Fruit fly (Drosophila melanogaster): ENCODE measurements around the gene Mkp.

Gene Mkp

dm6 chr3L:165981-166788, 18.2 kb downstream of the Mkp start (continued):
- no peak for TF ChIP-seq cad (GFP tag; optimal IDR thresholded peaks at IDR 0.05)
- TF ChIP-seq CG13894 (tag; optimal IDR thresholded peaks at IDR 0.05): no peak
- no peak for TF ChIP-seq C15 (GFP tag; IDR thresholded peaks at IDR 0.05)
- TF ChIP-seq CG3407 (GFP tag; optimal IDR thresholded peaks at IDR 0.05): no peak
- TF ChIP-seq ttk (GFP tag; IDR thresholded peaks at IDR 0.05): 0 out of 2 replicates have a peak, but pooled peaks have one; percentile 12
- TF ChIP-seq CG4617 (GFP tag; optimal IDR thresholded peaks at IDR 0.05; ENCODE audit: borderline replicate concordance): no peak
- TF ChIP-seq CG15269 (tag; optimal IDR thresholded peaks at IDR 0.05): no peak
- no peak for TF ChIP-seq dati (GFP tag; IDR thresholded peaks at IDR 0.05)
- TF ChIP-seq row (GFP tag; IDR thresholded peaks at IDR 0.05): 0 out of 3 replicates have a peak, but pooled peaks have one; percentile 24
- TF ChIP-seq tup (GFP tag; optimal IDR thresholded peaks at IDR 0.05): no peak
- no peak for TF ChIP-seq oc (tag; optimal IDR thresholded peaks at IDR 0.05)
- TF ChIP-seq PHDP (tag; optimal IDR thresholded peaks at IDR 0.05): no peak
- TF ChIP-seq MTF-1 (GFP tag; optimal IDR thresholded peaks at IDR 0.05; ENCODE audit: borderline replicate concordance): no peak
- peak in 1 of 2 experiments; percentile 11 for TF ChIP-seq Hr51 (GFP tag; optimal IDR thresholded peaks at IDR 0.05)
- peak; percentile 11 for TF ChIP-seq fu2 (GFP tag; optimal IDR thresholded peaks at IDR 0.05)
- TF ChIP-seq HHEX (GFP tag; optimal IDR thresholded peaks at IDR 0.05): no peak
- no peak for TF ChIP-seq sob (GFP tag; IDR thresholded peaks at IDR 0.05)
- no peak for TF ChIP-seq CG10147 (GFP tag; optimal IDR thresholded peaks at IDR 0.05)
- no peak for TF ChIP-seq CG11504 (tag; optimal IDR thresholded peaks at IDR 0.05)
- TF ChIP-seq CG6683 (GFP tag; optimal IDR thresholded peaks at IDR 0.05): no peak
- TF ChIP-seq Dad (GFP tag; optimal IDR thresholded peaks at IDR 0.05): no peak
- peak; percentile 44; the same call in 1 of the 3 replicates for TF ChIP-seq otp (GFP tag; IDR thresholded peaks at IDR 0.05)
- TF ChIP-seq ATbp (GFP tag; optimal IDR thresholded peaks at IDR 0.05): peak; percentile 1
- TF ChIP-seq CG16813 (GFP tag; IDR thresholded peaks at IDR 0.05; ENCODE audit: partially characterized antibody): no peak
- TF ChIP-seq CG18764 (GFP tag; optimal IDR thresholded peaks at IDR 0.05): peak; percentile 14
- no peak for TF ChIP-seq CG31365 (tag; optimal IDR thresholded peaks at IDR 0.05)
- no peak for TF ChIP-seq Scr (GFP tag; IDR thresholded peaks at IDR 0.05; ENCODE audit: partially characterized antibody)
- TF ChIP-seq D19A (tag; optimal IDR thresholded peaks at IDR 0.05): peak; percentile 7
- TF ChIP-seq Abd-B (GFP tag; optimal IDR thresholded peaks at IDR 0.05): no peak
- TF ChIP-seq CG30431 (GFP tag; optimal IDR thresholded peaks at IDR 0.05): no peak
- TF ChIP-seq Ptx1 (GFP tag; IDR thresholded peaks at IDR 0.05): no peak
- TF ChIP-seq TFAM (GFP tag; optimal IDR thresholded peaks at IDR 0.05): no peak
- peak; percentile 30; the same call in 1 of the 2 replicates for TF ChIP-seq CG31441 (GFP tag; IDR thresholded peaks at IDR 0.05)
- TF ChIP-seq CG3281 (GFP tag; optimal IDR thresholded peaks at IDR 0.05): peak; percentile 23
- no peak for TF ChIP-seq CG1602 (GFP tag; optimal IDR thresholded peaks at IDR 0.05)
- peak; percentile 2 for TF ChIP-seq lilli (GFP tag; optimal IDR thresholded peaks at IDR 0.05)
- peak in 1 of 2 experiments; percentile 17 for TF ChIP-seq dpn (GFP tag; optimal IDR thresholded peaks at IDR 0.05)
- no peak for TF ChIP-seq z (GFP tag; IDR thresholded peaks at IDR 0.05)
- TF ChIP-seq B-H1 (GFP tag; IDR thresholded peaks at IDR 0.05): no peak
- TF ChIP-seq shn (GFP tag; optimal IDR thresholded peaks at IDR 0.05): no peak
- no peak for TF ChIP-seq D (optimal IDR thresholded peaks at IDR 0.05)
- TF ChIP-seq D (GFP tag; optimal IDR thresholded peaks at IDR 0.05): peak; percentile 27
- no peak for TF ChIP-seq Vsx1 (GFP tag; optimal IDR thresholded peaks at IDR 0.05)
- TF ChIP-seq Dll (GFP tag; IDR thresholded peaks at IDR 0.05; ENCODE audit: partially characterized antibody): no peak
- TF ChIP-seq eyg (GFP tag; optimal IDR thresholded peaks at IDR 0.05): no peak
- no peak for TF ChIP-seq CG6272 (GFP tag; IDR thresholded peaks at IDR 0.05)
- TF ChIP-seq CG8944 (GFP tag; optimal IDR thresholded peaks at IDR 0.05): no peak
- no peak for TF ChIP-seq CG32532 (GFP tag; IDR thresholded peaks at IDR 0.05)
- no peak for TF ChIP-seq bab2 (GFP tag; optimal IDR thresholded peaks at IDR 0.05)

Measured in whole organism, embryonic.